Worm (Caenorhabditis elegans): ENCODE data around the gene hlh-27.

ce11 chrII:5589690-5590089 is 49.7 kb upstream of the hlh-27 start, which contains the start of gene C17G10.13:
- TF ChIP-seq R02D3.7 (tag; optimal IDR thresholded peaks at IDR 0.05) (no peak), lin-15B (tag; optimal IDR thresholded peaks at IDR 0.05) (no peak), aly-2 (tag; optimal IDR thresholded peaks at IDR 0.05) (no peak), nhr-237 (tag; optimal IDR thresholded peaks at IDR 0.05) (no peak), elt-1 (tag; optimal IDR thresholded peaks at IDR 0.05) (no peak), skn-1 (tag; optimal IDR thresholded peaks at IDR 0.05) (no peak)

All from whole organism, L3 larva.